Worm (Caenorhabditis elegans): ENCODE data around the gene apc-17.
A peak's percentile ranks its signal among the peaks of the same experiment; 100 is the strongest.

Gene apc-17

ce11 chrII:11149866-11150685 lies 42.1 kb downstream of the apc-17 start (continued):
- TF ChIP-seq saeg-2 (GFP tag; IDR thresholded peaks at IDR 0.05) (peak; percentile 80), ama-1 (optimal IDR thresholded peaks at IDR 0.05) (no peak), fos-1 (tag; optimal IDR thresholded peaks at IDR 0.05) (peak; percentile 17), lin-29 (GFP tag; IDR thresholded peaks at IDR 0.05) (no peak), fkh-10 (GFP tag; optimal IDR thresholded peaks at IDR 0.05) (no peak), mxl-3 (GFP tag; optimal IDR thresholded peaks at IDR 0.05) (no peak), egl-43 (GFP tag; IDR thresholded peaks at IDR 0.05) (peak; percentile 75)

ce11 chrII:11150976-11151375 lies 43.0 kb downstream of the apc-17 start:
- TF ChIP-seq zip-11 (GFP tag; IDR thresholded peaks at IDR 0.05) (no peak), lin-29 (GFP tag; IDR thresholded peaks at IDR 0.05) (no peak), hlh-11 (tag; optimal IDR thresholded peaks at IDR 0.05) (peak; percentile 87), madf-9 (GFP tag; conservative IDR thresholded peaks at IDR 0.05) (no peak), lin-13 (GFP tag; optimal IDR thresholded peaks at IDR 0.05) (no peak), lsy-2 (tag; optimal IDR thresholded peaks at IDR 0.05) (peak in 1 of 2 experiments; percentile 47), set-16 (GFP tag; IDR thresholded peaks at IDR 0.05) (no peak), Y48G9A.11 (GFP tag; IDR thresholded peaks at IDR 0.05) (no peak), hmg-1.1 (GFP tag; IDR thresholded peaks at IDR 0.05) (no peak), zfp-2 (tag; optimal IDR thresholded peaks at IDR 0.05) (no peak), lin-15B (tag; optimal IDR thresholded peaks at IDR 0.05) (no peak), mes-2 (tag; optimal IDR thresholded peaks at IDR 0.05; ENCODE audit: poor library complexity, severe bottlenecking) (peak; percentile 39), mep-1 (tag; optimal IDR thresholded peaks at IDR 0.05) (peak; percentile 37), lim-7 (GFP tag; IDR thresholded peaks at IDR 0.05) (no peak), Y5F2A.4 (GFP tag; optimal IDR thresholded peaks at IDR 0.05) (no peak), ama-1 (optimal IDR thresholded peaks at IDR 0.05) (no peak), Y75B8A.6 (GFP tag; IDR thresholded peaks at IDR 0.05) (no peak), jun-1 (tag; optimal IDR thresholded peaks at IDR 0.05) (no peak), lin-39 (tag; optimal IDR thresholded peaks at IDR 0.05) (no peak), ztf-11 (tag; optimal IDR thresholded peaks at IDR 0.05) (no peak), fos-1 (tag; optimal IDR thresholded peaks at IDR 0.05) (no peak), nhr-28 (tag; optimal IDR thresholded peaks at IDR 0.05) (peak; percentile 66), madf-5 (GFP tag; IDR thresholded peaks at IDR 0.05) (no peak), zfp-3 (GFP tag; conservative IDR thresholded peaks at IDR 0.05) (no peak), nhr-10 (tag; optimal IDR thresholded peaks at IDR 0.05) (peak; percentile 79), egl-43 (GFP tag; IDR thresholded peaks at IDR 0.05) (no peak), spr-3 (GFP tag; optimal IDR thresholded peaks at IDR 0.05) (no peak), nhr-237 (tag; optimal IDR thresholded peaks at IDR 0.05) (no peak), F26F4.8 (GFP tag; conservative IDR thresholded peaks at IDR 0.05) (no peak), lin-38 (GFP tag; IDR thresholded peaks at IDR 0.05) (0 out of 2 replicates have a peak, but pooled peaks have one; percentile 25), nhr-42 (GFP tag; IDR thresholded peaks at IDR 0.05) (no peak), dmd-6 (GFP tag; IDR thresholded peaks at IDR 0.05) (peak; percentile 84), ctbp-1 (GFP tag; IDR thresholded peaks at IDR 0.05) (no peak), F49E8.2 (tag; optimal IDR thresholded peaks at IDR 0.05; ENCODE audit: borderline replicate concordance) (no peak), D1046.2 (GFP tag; IDR thresholded peaks at IDR 0.05) (no peak), ZK546.5 (tag; optimal IDR thresholded peaks at IDR 0.05) (no peak), duxl-1 (tag; optimal IDR thresholded peaks at IDR 0.05; ENCODE audit: poor library complexity) (no peak), F44E2.7 (GFP tag; IDR thresholded peaks at IDR 0.05) (no peak), attf-4 (tag; optimal IDR thresholded peaks at IDR 0.05) (no peak), zag-1 (tag; optimal IDR thresholded peaks at IDR 0.05) (no peak), dmd-8 (GFP tag; IDR thresholded peaks at IDR 0.05) (no peak), ces-1 (GFP tag; optimal IDR thresholded peaks at IDR 0.05) (no peak), nhr-102 (tag; optimal IDR thresholded peaks at IDR 0.05) (peak; percentile 60), tra-1 (GFP tag; IDR thresholded peaks at IDR 0.05) (peak; percentile 56; the same call in 1 of the 2 replicates), ceh-82 (tag; optimal IDR thresholded peaks at IDR 0.05) (no peak)

Measured in whole organism, L4 larva.